Fruit fly (Drosophila melanogaster): ENCODE measurements around the gene Tengl2.
A peak's percentile ranks its signal among the peaks of the same experiment; 100 is the strongest.

DNA sequence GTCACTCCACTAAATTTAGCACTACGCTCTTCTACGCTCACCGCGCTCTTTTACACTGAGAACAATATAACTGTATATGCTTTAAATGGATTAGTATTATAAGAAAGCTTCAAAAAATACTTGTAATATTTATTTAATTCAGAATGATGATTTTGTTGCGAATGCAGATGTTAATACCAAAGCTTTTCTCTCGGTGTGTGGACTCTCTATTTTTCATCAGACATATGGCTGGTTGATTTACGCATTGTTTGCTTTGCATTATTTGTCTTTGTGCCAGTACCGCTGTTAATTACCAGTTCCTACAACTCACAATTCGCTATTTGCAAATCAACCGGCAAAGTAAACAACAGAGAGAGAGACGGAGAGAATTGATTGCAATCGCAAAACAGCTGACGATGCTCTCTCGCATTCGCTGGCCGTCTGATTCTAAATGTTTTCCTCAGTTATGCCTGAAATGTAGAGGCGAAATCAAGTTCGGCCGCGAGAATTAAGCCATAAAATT is 17.5 kb downstream of the Tengl2 start:
- TF ChIP-seq Hnf4 (GFP tag; optimal IDR thresholded peaks at IDR 0.05) (peak; percentile 99), sv (GFP tag; optimal IDR thresholded peaks at IDR 0.05) (peak; percentile 89), Dfd (GFP tag; optimal IDR thresholded peaks at IDR 0.05) (no peak), pan (optimal IDR thresholded peaks at IDR 0.05) (no peak), Dif (GFP tag; optimal IDR thresholded peaks at IDR 0.05; ENCODE audit: partially characterized antibody) (peak; percentile 78), Myc (optimal IDR thresholded peaks at IDR 0.05) (no peak), psq (GFP tag; optimal IDR thresholded peaks at IDR 0.05) (peak; percentile 98), Hr78 (GFP tag; optimal IDR thresholded peaks at IDR 0.05) (no peak), HLH106 (tag; optimal IDR thresholded peaks at IDR 0.05) (peak; percentile 97), GATAd (GFP tag; optimal IDR thresholded peaks at IDR 0.05) (peak; percentile 96), Abd-B (GFP tag; optimal IDR thresholded peaks at IDR 0.05) (no peak)

Measured in whole organism, wandering third instar larva.